Fruit fly (Drosophila melanogaster) whole organism: Measurements from ENCODE around the gene Surf6.

Source experiments
- CG8478 ChIP-seq: fragments of >200 bp; optimal IDR thresholded peaks from 2 replicates; lab custom pipeline; 2018; ENCODE audit warnings: inconsistent platforms
- Dll ChIP-seq: fragments of >200 bp; optimal IDR thresholded peaks from 2 replicates; lab custom pipeline; 2017
- EcR ChIP-seq, 2 experiments: fragments of >200 bp; optimal IDR thresholded peaks; 2 replicates each; lab custom pipeline; 2017; ENCODE audit warnings: missing biosample characterization in 2 of 2, missing genetic modification characterization in 2 of 2, missing genetic modification reagents in 2 of 2
- pan ChIP-seq: fragments of >200 bp; optimal IDR thresholded peaks from 2 replicates; lab custom pipeline; 2017
- psq ChIP-seq: fragments of >200 bp; optimal IDR thresholded peaks from 2 replicates; lab custom pipeline; 2017
- usp ChIP-seq: fragments of >200 bp; optimal IDR thresholded peaks from 2 replicates; lab custom pipeline; 2017; ENCODE audit warnings: missing biosample characterization, missing genetic modification characterization, mixed read lengths

Surf6 gene

dm6 chr3R:19904865-19905373 is at the start of gene Surf6, which contains the start of gene RhoGAP92B:
Gene Surf6, minus strand, starts transcription at chr3R:19904868.
Gene RhoGAP92B, plus strand, starts transcription at chr3R:19905164.
- TF ChIP-seq usp (GFP tag; lab: Kevin White, UChicago) (no peak), psq (no peak), CG8478 (lab: Kevin White, UChicago) (no peak), Dll (lab: Kevin White, UChicago) (no peak), EcR (GFP tag; optimal IDR thresholded peaks at IDR 0.05; lab: Kevin White, UChicago) (no peak), pan (lab: Kevin White, UChicago) (no peak)

dm6 chr3R:19948143-19948542 is 43.5 kb upstream of the Surf6 start, which contains the start of gene CG4783:
Gene CG4783, plus strand, starts transcription at chr3R:19948443.
- no peak for TF ChIP-seq psq
- no peak for TF ChIP-seq CG8478 (lab: Kevin White, UChicago)
- no peak for TF ChIP-seq EcR (GFP tag; optimal IDR thresholded peaks at IDR 0.05; lab: Kevin White, UChicago)
- TF ChIP-seq usp (GFP tag; lab: Kevin White, UChicago) = no peak
- TF ChIP-seq Dll (lab: Kevin White, UChicago) = no peak
- no peak for TF ChIP-seq pan (lab: Kevin White, UChicago)

- no peak for TF ChIP-seq EcR (GFP tag; optimal IDR thresholded peaks at IDR 0.05; lab: Kevin White, UChicago)
- TF ChIP-seq Dll (lab: Kevin White, UChicago) = no peak
- TF ChIP-seq CG8478 (lab: Kevin White, UChicago) = no peak
Observed at dm6 chr3R:19942312-19942711, 37.6 kb upstream of the Surf6 start, which contains the start of gene CG46042. Gene CG46042, minus strand, starts transcription at chr3R:19942412.

dm6 chr3R:19938941-19939587 is 34.4 kb upstream of the Surf6 start:
- TF ChIP-seq usp (GFP tag; lab: Kevin White, UChicago) = no peak
- TF ChIP-seq EcR (GFP tag; optimal IDR thresholded peaks at IDR 0.05; lab: Kevin White, UChicago) = no peak
- no peak for TF ChIP-seq CG8478 (lab: Kevin White, UChicago)
- TF ChIP-seq psq = no peak
- no peak for TF ChIP-seq pan (lab: Kevin White, UChicago)
- no peak for TF ChIP-seq Dll (lab: Kevin White, UChicago)

dm6 chr3R:19935777-19936125 is 31.1 kb upstream of the Surf6 start:
- TF ChIP-seq pan (lab: Kevin White, UChicago) = no peak
- no peak for TF ChIP-seq CG8478 (lab: Kevin White, UChicago)
- no peak for TF ChIP-seq psq
- no peak for TF ChIP-seq Dll (lab: Kevin White, UChicago)
- TF ChIP-seq EcR (GFP tag; optimal IDR thresholded peaks at IDR 0.05; lab: Kevin White, UChicago) = no peak
- no peak for TF ChIP-seq usp (GFP tag; lab: Kevin White, UChicago)

dm6 chr3R:19934840-19935776 is 30.4 kb upstream of the Surf6 start, which contains the start of gene mira:
Gene mira, minus strand, starts transcription at chr3R:19935120.
- TF ChIP-seq CG8478 (lab: Kevin White, UChicago) (no peak), usp (GFP tag; lab: Kevin White, UChicago) (no peak), EcR (GFP tag; optimal IDR thresholded peaks at IDR 0.05; lab: Kevin White, UChicago) (no peak), Dll (lab: Kevin White, UChicago) (no peak), psq (no peak), pan (lab: Kevin White, UChicago) (no peak)

dm6 chr3R:19932169-19932568 is 27.5 kb upstream of the Surf6 start:
- TF ChIP-seq CG8478 (lab: Kevin White, UChicago) = no peak
- TF ChIP-seq psq = no peak
- no peak for TF ChIP-seq usp (GFP tag; lab: Kevin White, UChicago)
- no peak for TF ChIP-seq pan (lab: Kevin White, UChicago)
- TF ChIP-seq Dll (lab: Kevin White, UChicago) = no peak
- no peak for TF ChIP-seq EcR (GFP tag; optimal IDR thresholded peaks at IDR 0.05; lab: Kevin White, UChicago)

dm6 chr3R:19930913-19931706 is 26.4 kb upstream of the Surf6 start:
- no peak for TF ChIP-seq psq

- TF ChIP-seq usp (GFP tag; lab: Kevin White, UChicago) (no peak), Dll (lab: Kevin White, UChicago) (no peak), pan (lab: Kevin White, UChicago) (no peak), psq (no peak), CG8478 (lab: Kevin White, UChicago) (no peak), EcR (GFP tag; optimal IDR thresholded peaks at IDR 0.05; lab: Kevin White, UChicago) (no peak)
Observed at dm6 chr3R:19928544-19928943, 23.9 kb upstream of the Surf6 start, which contains the start of gene CG4459. Gene CG4459, minus strand, starts transcription at chr3R:19928644.

dm6 chr3R:19925271-19925670 is 20.6 kb upstream of the Surf6 start, which contains the start of gene CG4462:
Gene CG4462, minus strand, starts transcription at chr3R:19925371.
- no peak for TF ChIP-seq usp (GFP tag; lab: Kevin White, UChicago)
- no peak for TF ChIP-seq pan (lab: Kevin White, UChicago)
- no peak for TF ChIP-seq CG8478 (lab: Kevin White, UChicago)
- no peak for TF ChIP-seq Dll (lab: Kevin White, UChicago)
- no peak for TF ChIP-seq psq
- no peak for TF ChIP-seq EcR (GFP tag; optimal IDR thresholded peaks at IDR 0.05; lab: Kevin White, UChicago)
